Worm (Caenorhabditis elegans) whole organism, late embryonic: Measurements from ENCODE around the gene lgc-11.

ENCODE experiments used
- elt-2 ChIP-seq: sonication (generic microtip); optimal IDR thresholded peaks from 2 replicates; lab custom pipeline; 2016; ENCODE audit warnings: missing genetic modification reagents, missing genetic modification characterization, missing compliant biosample characterization
- fkh-10 ChIP-seq: fragments of 150-350 bp; optimal IDR thresholded peaks from 2 replicates; lab custom pipeline; 2014; ENCODE audit warnings: missing biosample characterization, missing genetic modification reagents, missing genetic modification characterization
- tbx-2 ChIP-seq: sonication (generic microtip); optimal IDR thresholded peaks from 2 replicates; lab custom pipeline; 2016; ENCODE audit warnings: missing genetic modification characterization, missing compliant biosample characterization

ce11 chrX:7464389-7464788, 42.0 kb downstream of the lgc-11 start:
- TF ChIP-seq elt-2 (tag; lab: Kevin White, UChicago), result no peak
- no peak for TF ChIP-seq tbx-2 (tag; lab: Kevin White, UChicago)
- TF ChIP-seq fkh-10 (GFP tag; lab: Kevin White, UChicago), result no peak
